Fruit fly (Drosophila melanogaster): ENCODE measurements around the gene CG10283.

Gene CG10283

DNA sequence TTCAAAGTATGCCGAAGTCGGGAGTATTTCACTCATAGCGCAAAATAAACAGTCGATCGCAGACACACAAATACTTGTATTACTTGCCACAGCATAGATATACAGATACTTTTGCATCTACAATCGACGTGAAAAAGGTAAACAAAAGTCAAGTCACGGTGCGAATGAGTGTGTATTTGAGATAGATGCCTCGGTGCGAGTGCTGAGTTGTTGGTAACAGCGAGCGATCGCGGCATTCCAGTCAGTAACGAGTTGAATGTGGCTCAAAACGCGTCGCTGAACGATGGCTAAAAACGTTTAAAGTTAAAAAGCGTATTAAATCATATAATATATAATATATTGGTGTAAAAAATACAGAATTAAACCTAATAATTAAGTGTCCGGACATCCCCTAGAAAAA lies 898 bp upstream of the CG10283 start, which contains the start of gene grnd:
Gene grnd, plus strand, starts transcription at position 207 of the 400 bp plus-strand sequence.
- no peak for TF ChIP-seq noc (tag; optimal IDR thresholded peaks at IDR 0.05)

DNA sequence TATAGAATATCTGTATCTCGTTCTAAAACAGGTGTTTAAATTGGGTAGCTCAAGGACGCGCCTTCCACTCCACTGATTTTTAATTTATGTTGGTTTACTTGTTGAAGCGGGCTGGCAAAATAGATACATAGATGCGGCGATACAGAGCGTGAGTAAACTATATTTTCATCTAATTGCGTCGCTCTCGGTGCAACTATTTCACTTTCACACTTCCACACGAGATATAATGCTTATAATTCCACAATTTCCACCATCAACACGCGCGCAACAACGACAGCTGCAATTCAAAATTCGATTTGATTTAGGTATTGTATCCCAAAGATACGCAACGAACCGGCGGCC lies 302 bp downstream of the CG10283 start:
- TF ChIP-seq noc (tag; optimal IDR thresholded peaks at IDR 0.05): no peak

DNA sequence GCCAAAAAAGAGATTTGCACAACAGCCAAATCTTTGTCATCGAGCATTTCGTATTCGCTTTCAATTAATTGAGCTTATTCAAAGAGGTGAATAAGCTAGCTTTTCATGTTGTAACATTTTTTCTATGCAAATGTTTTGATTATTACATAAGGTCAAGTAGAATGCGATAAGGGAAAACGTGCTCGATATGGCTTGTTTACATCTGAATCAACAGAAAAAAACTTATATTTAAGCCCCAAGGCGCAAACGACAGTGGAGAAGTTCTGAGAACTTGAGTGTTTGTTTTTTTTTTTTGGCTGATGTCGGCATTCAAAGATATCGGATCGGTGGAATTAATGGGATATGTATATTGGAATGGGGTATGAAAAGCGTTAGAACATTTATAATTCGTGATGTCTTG lies 1.3 kb downstream of the CG10283 start:
- TF ChIP-seq noc (tag; optimal IDR thresholded peaks at IDR 0.05): no peak

DNA sequence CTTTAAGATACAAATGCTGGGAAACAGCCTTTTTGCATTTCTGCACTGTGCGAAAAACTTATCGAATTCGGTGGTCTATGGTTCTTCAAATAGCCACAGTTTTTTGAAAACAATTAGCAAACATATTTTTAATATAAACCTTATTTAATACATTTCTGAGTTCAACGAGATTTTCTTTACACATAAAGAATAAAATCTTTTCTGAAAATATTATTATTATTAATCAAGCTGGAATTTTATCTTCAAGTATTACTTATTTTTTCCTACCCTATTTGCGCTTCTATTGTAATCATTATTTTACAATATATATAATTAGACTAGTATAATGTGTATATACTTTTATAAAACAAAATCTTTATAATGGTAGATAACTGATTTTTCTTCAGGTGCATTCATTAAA lies 2.1 kb downstream of the CG10283 start:
- TF ChIP-seq noc (tag; optimal IDR thresholded peaks at IDR 0.05): no peak

DNA sequence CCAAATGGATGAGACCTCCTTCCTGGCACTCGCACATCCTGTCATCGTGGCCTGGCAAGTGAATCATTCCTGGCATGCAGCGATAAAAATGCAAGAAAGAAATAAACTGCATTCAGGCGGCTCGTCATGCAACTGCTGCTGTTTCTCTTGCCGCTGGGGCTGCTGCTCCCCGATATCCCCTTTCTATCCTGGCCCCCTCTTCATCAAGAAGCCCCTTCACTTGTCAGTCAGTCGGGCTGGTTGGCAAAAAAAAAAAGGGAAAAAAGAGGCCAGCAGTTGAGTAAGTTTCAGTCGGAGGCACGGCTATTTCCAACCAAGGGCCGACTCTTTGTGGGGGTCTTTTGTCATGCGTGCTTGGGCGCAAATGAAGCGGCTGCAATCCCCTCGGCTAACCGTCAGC lies 2.6 kb downstream of the CG10283 start:
- TF ChIP-seq noc (tag; optimal IDR thresholded peaks at IDR 0.05): no peak

DNA sequence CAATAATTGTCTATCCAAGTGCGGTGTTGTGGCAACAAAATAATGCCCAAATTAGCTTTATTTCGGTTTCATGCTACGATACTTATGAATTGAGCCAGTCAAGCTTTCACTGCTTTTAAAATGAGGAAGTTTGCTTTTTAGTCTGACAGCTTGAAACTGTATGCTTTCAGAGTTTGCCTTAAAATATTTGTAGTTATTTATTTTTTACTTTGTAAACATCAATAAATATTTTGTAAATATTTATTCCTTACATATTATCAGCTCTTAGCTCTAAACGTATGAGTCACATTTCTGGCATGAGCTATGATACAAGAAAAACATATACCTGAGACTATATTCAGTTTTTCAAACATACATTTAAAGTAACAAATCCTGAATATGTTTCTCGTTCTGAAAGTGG lies 3.2 kb downstream of the CG10283 start:
- no peak for TF ChIP-seq noc (tag; optimal IDR thresholded peaks at IDR 0.05)

DNA sequence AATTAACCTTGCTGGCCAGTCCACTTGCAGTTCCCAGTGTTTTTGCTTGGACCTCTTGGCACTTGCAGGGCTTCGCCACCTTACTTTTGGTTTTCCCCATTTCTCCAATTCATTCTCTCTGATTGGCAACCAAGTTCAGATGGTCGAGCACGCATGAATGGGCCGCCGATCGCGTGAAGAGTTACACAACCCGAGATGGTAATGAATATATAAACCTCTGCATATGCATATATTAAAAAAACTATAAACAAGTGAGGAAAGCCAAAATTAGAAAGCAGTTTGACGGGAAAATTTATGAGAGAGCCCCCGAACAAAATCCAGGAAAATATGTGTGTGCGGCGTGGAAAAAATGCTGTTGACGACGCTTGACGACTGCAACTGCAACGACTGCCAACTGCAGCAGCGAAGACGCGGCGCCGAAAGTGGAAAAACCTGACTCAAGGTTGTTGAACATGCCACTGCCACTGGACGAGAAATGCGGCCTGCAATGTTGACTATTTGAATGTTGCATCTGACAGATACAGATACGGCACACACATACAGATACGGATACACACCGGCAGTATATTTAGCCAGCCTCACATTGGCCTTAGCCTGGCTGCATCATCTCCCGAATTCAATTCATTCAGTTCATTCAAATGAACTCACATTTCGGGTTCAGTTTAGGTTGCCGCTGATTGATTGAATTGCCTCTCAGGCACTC lies 3.8 kb downstream of the CG10283 start:
- TF ChIP-seq noc (tag; optimal IDR thresholded peaks at IDR 0.05): no peak

DNA sequence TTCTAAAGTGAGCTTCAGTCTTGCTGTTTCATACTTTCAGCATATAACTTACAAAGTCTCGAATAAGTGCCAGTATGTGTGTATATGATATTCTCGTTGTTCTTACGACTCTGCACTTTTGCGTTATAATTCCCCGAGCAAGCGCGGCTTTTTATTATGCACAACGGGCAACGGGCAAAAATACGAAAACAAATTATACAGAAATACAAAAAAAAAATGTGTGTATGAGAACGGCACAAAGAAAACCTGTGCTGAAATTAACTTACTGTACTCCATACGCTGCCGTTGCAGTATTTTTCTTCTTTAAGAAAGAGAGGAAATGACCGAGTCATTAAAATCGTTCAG lies 5.2 kb downstream of the CG10283 start:
- no peak for TF ChIP-seq noc (tag; optimal IDR thresholded peaks at IDR 0.05)

DNA sequence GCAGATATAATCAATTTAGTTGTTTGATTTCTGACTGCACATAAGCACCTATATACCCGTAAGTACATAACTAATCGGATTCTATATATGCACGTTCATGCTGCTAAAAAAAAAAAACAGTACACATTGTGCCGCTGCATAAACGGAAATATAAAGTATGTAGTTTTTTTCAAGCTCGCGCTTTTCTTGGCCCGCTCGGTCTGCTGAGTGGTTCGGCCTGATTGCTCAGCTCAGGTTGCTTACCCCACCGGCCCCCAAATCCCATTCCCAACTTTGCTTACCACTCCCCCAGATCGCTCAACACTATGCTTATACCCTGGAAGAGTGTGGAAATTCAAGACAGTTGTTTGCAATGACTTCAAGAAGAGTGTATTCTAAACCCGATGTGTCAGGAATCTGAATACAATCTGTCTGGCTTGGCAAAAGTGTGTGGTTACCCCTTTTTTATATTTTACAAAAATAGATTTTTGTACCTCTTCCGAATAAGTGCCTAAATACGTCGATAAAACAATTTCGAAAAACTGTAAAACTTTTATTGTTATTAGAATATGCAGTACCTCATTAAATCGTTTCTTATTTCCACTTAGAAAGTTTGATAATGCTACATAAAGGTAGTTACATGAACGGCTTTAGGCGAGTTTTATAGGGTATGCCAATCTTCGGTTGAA lies 5.7 kb downstream of the CG10283 start:
- no peak for TF ChIP-seq noc (tag; optimal IDR thresholded peaks at IDR 0.05)

DNA sequence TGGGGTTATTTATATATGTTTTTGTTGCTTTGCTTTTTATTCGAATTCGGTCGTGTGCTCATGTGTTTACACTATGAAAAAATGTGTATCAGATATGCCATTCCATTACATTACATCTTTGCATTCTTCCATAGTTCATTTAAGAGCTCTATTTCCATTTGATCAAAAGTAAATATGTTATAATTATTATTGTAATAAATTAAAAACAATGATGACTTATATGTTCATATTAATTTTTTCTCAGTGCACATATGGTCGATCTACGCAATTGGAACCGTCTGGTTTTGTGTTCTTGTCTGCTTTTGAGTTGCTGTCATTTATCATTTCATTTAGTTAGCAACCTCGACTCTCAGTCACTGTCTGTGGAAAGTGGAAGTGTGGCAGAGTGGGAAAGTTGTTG lies 6.9 kb downstream of the CG10283 start:
- TF ChIP-seq noc (tag; optimal IDR thresholded peaks at IDR 0.05): no peak

DNA sequence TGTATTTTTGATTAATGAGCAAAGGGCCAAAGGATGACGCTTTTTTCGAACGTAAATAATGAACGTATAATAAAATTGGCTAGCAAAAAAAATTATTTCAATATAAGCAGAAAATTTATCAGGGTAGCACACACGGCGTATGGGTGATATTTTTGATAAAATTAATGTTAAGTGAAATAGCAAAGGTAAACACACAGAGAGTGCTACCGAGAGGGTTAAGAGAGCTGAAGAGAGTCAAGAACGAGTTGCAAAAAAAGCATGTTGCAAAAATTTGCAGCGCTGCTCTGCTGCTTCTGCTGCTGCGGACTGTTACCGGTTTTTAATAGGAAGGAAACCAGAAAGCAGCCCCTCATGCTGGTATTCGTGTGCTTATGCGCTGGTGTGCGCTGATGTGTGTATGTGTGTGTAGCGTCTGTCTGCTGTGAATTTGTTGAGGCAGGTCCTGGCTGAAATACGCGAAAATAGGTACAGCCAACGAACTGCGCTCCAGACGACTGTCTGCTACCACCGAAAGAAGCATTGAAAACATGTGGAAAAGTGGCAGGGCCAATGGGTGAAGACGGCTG lies 14.7 kb downstream of the CG10283 start:
- TF ChIP-seq noc (tag; optimal IDR thresholded peaks at IDR 0.05): no peak

DNA sequence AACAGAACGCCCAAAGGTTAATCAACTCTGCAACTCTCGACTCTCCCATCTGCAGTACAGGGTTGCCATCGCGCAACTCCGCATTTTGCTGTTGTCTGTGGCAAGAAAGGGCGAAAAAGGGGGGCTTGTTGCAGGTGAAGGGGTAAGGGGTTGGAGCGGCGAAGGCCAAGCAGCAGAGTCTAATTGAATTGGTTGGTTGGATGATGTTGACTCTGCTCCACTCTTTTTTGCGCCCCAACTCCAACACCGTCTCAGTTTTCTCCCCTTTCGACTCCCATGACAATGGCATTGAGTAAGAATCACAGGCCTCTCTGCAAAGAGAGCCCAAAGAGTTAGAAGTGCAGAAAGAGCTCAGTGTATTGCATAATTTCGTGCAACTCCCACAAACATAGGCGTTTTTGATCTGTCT lies 15.7 kb downstream of the CG10283 start:
- TF ChIP-seq noc (tag; optimal IDR thresholded peaks at IDR 0.05): no peak

DNA sequence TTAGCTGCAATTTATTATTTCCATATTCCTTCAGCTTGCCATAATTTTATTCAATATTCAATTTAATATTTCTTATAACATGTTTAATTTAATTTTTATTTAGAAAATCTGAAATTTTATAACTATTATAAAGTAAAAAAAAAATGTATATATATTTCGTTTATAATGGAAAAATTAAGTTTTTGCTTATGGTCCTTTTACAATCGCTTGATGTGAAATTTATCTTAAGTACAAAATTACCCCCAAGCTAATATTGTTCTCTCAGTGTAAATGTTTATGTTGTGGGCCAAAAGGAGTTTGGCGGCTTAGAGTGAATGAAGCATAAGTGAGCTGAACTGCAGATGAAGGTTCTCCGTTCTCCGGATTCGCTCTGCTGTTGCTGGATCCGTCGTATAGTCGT lies 16.3 kb downstream of the CG10283 start:
- no peak for TF ChIP-seq noc (tag; optimal IDR thresholded peaks at IDR 0.05)

DNA sequence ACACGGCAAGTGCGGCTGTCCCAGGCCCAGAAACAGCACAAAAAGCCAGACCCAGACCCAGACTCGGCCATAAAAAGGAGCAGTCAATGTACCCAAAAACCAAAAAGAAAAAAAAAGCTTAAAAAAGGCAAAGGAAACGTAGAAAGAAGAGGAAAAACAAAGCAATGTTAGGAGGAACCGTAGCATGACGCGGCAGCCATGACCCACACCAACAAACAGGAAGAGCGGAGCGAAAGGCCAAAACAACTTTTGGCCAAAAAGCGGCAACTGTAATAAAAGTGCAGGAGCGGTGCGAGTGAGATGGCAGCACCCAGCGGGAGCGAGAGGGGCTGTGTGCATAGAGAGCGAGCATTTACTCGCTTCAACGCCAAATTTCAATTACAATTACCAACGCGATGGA lies 16.8 kb downstream of the CG10283 start:
- TF ChIP-seq noc (tag; optimal IDR thresholded peaks at IDR 0.05): no peak

DNA sequence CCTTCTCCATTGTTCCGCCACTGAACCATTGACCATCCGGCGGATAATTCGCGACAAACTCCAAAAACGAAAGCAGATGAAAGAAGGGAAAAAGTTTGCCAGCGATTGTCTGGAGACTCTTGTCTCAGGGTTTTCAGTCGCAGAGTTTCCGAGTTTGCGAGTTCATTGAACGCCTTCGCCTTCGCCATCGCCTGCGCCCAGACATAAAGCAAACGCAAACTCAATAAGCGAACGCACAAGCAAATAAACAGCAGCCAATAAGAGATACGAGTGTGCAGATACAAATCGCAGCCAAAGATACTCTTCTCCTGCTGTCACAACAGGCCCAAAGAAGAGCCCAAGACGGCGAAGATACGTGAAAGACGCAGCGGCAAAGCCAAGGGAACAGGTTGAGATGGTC lies 17.6 kb downstream of the CG10283 start:
- no peak for TF ChIP-seq noc (tag; optimal IDR thresholded peaks at IDR 0.05)

DNA sequence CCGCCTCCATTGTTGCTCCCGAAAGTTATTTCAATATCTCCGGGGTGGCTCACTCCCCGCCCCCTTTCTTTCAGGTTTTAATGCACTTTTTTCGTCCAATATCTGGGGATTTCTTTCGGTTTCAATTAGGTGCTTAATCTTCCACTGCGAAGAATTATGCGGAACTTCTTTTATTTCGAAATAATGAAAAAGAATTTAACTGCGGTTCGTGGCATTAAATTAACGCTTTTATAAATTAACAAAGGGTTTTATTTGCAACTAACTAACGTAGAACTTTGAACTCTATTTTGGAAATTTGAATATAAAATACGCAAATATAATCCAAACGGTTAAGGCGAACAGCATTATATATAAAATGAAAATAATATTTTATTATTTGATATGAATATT lies 18.1 kb downstream of the CG10283 start:
- TF ChIP-seq noc (tag; optimal IDR thresholded peaks at IDR 0.05): no peak

DNA sequence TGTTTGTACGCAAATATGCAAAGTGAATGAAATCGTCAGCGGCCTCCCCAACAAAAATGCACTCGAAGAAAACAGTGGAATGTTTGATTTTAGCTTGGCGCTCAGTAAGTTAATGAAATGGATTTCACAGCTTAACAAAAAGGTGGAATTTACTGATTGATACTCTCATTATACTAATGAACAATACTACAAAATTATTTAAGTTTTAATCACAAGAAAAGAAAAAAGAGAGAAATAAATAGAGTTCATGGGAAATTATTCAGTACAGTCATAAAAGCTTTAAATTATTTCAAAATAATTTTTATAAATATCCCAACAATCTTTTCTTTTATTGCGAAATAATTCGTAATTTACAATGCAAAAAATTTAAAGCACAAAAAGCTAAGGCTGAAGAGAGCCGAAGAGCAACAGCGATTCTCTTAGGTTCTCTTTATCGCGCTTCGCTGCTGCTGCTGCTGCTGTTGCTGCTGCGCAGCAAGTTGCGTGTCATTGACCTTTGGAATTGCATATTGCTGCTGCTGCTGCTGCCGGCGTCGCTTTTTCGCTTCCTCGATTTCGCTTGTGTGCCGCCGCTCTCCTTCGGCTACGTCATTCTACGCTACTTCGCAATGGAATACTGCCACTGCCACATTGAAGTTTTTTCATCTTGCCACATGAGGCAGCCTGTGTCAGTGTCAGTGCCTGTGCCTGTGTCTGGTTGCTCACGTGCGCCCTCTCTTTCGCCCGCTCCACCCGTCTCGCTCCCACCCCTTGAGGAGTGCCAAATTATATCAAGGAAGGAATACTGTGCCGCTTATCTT lies 18.7 kb downstream of the CG10283 start:
- TF ChIP-seq noc (tag; optimal IDR thresholded peaks at IDR 0.05): no peak

Data from whole organism, larva.